Worm (Caenorhabditis elegans): ENCODE results near the gene amdh-1.

Gene amdh-1

ce11 chrIII:6231880-6232279, 19.7 kb upstream of the amdh-1 start:
- TF ChIP-seq mml-1 (tag; optimal IDR thresholded peaks at IDR 0.05): no peak
- TF ChIP-seq fkh-10 (GFP tag; optimal IDR thresholded peaks at IDR 0.05): no peak
- peak; percentile 14 for TF ChIP-seq nfya-1 (tag; optimal IDR thresholded peaks at IDR 0.05; ENCODE audit: insufficient read depth)
- no peak for TF ChIP-seq lin-15B (tag; optimal IDR thresholded peaks at IDR 0.05)
- no peak for TF ChIP-seq skn-1 (tag; optimal IDR thresholded peaks at IDR 0.05)
- no peak for TF ChIP-seq ztf-11 (tag; optimal IDR thresholded peaks at IDR 0.05)
- no peak for TF ChIP-seq ama-1 (optimal IDR thresholded peaks at IDR 0.05)
- peak; percentile 87 for TF ChIP-seq pha-4 (tag; optimal IDR thresholded peaks at IDR 0.05)
- TF ChIP-seq jun-1 (tag; optimal IDR thresholded peaks at IDR 0.05): peak; percentile 33
- no peak for TF ChIP-seq nhr-12 (tag; optimal IDR thresholded peaks at IDR 0.05)
- no peak for TF ChIP-seq zag-1 (tag; optimal IDR thresholded peaks at IDR 0.05)
- peak; percentile 94 for TF ChIP-seq pqm-1 (tag; optimal IDR thresholded peaks at IDR 0.05)
- TF ChIP-seq sea-2 (GFP tag; optimal IDR thresholded peaks at IDR 0.05): no peak
- TF ChIP-seq nhr-28 (tag; optimal IDR thresholded peaks at IDR 0.05): no peak
- TF ChIP-seq nhr-25 (tag; optimal IDR thresholded peaks at IDR 0.05): peak; percentile 4
- TF ChIP-seq unc-62 (GFP tag; optimal IDR thresholded peaks at IDR 0.05): no peak
- TF ChIP-seq ceh-28 (tag; optimal IDR thresholded peaks at IDR 0.05): no peak
- TF ChIP-seq lin-39 (tag; optimal IDR thresholded peaks at IDR 0.05): no peak
- no peak for TF ChIP-seq daf-12 (tag; optimal IDR thresholded peaks at IDR 0.05)
- no peak for TF ChIP-seq tbx-2 (tag; optimal IDR thresholded peaks at IDR 0.05)
- TF ChIP-seq mdl-1 (tag; optimal IDR thresholded peaks at IDR 0.05): no peak
- TF ChIP-seq nhr-76 (tag; optimal IDR thresholded peaks at IDR 0.05): no peak
- TF ChIP-seq ceh-16 (tag; optimal IDR thresholded peaks at IDR 0.05): no peak
- TF ChIP-seq unc-39 (tag; optimal IDR thresholded peaks at IDR 0.05): no peak
- no peak for TF ChIP-seq egl-5 (tag; optimal IDR thresholded peaks at IDR 0.05)
- no peak for TF ChIP-seq nhr-11 (tag; optimal IDR thresholded peaks at IDR 0.05)
- TF ChIP-seq lsy-12 (tag; optimal IDR thresholded peaks at IDR 0.05): no peak
- TF ChIP-seq elt-3 (tag; optimal IDR thresholded peaks at IDR 0.05): no peak
- no peak for TF ChIP-seq fkh-2 (tag; optimal IDR thresholded peaks at IDR 0.05)
- no peak for TF ChIP-seq nhr-43 (tag; optimal IDR thresholded peaks at IDR 0.05; ENCODE audit: poor library complexity, severe bottlenecking)
- TF ChIP-seq elt-2 (tag; optimal IDR thresholded peaks at IDR 0.05): peak; percentile 95
- TF ChIP-seq elt-1 (tag; optimal IDR thresholded peaks at IDR 0.05): no peak
- no peak for TF ChIP-seq nhr-67 (tag; optimal IDR thresholded peaks at IDR 0.05)
- no peak for TF ChIP-seq R02D3.7 (tag; optimal IDR thresholded peaks at IDR 0.05)

ce11 chrIII:6236649-6237048, 15.0 kb upstream of the amdh-1 start, which contains the start of gene T12A2.21:
Gene T12A2.21 (minus strand): TSS chrIII:6236749.
- TF ChIP-seq ceh-16 (tag; optimal IDR thresholded peaks at IDR 0.05) (no peak), lsy-12 (tag; optimal IDR thresholded peaks at IDR 0.05) (no peak), pqm-1 (tag; optimal IDR thresholded peaks at IDR 0.05) (no peak), elt-1 (tag; optimal IDR thresholded peaks at IDR 0.05) (no peak), nhr-237 (tag; optimal IDR thresholded peaks at IDR 0.05) (no peak), nhr-28 (tag; optimal IDR thresholded peaks at IDR 0.05) (no peak), tbx-2 (tag; optimal IDR thresholded peaks at IDR 0.05) (no peak), nhr-76 (tag; optimal IDR thresholded peaks at IDR 0.05) (no peak)

ce11 chrIII:6240528-6240927, 11.1 kb upstream of the amdh-1 start, which contains the start of gene T12A2.3:
Gene T12A2.3 (plus strand): TSS chrIII:6240828.
- TF ChIP-seq elt-2 (tag; optimal IDR thresholded peaks at IDR 0.05) (no peak), elt-3 (tag; optimal IDR thresholded peaks at IDR 0.05) (no peak), skn-1 (tag; optimal IDR thresholded peaks at IDR 0.05) (no peak), hmg-11 (tag; optimal IDR thresholded peaks at IDR 0.05) (no peak)

- TF ChIP-seq elt-3 (tag; optimal IDR thresholded peaks at IDR 0.05) (no peak), nhr-67 (tag; optimal IDR thresholded peaks at IDR 0.05) (no peak), elt-1 (tag; optimal IDR thresholded peaks at IDR 0.05) (no peak), ZK546.5 (tag; optimal IDR thresholded peaks at IDR 0.05) (no peak), lin-39 (tag; optimal IDR thresholded peaks at IDR 0.05) (no peak)
Measured at ce11 chrIII:6245728-6246127, 5.9 kb upstream of the amdh-1 start, which contains the start of gene bcas-2. Gene bcas-2 (minus strand): TSS chrIII:6245828.
